Worm (Caenorhabditis elegans) whole organism, L4 larva: Measurements from ENCODE around the gene tmed-1.

ENCODE experiments used
- D1046.2 ChIP-seq: fragments of 200-800 bp; sonication (Bioruptor generic); IDR thresholded peaks from 2 replicates; pipeline ENCODE4 v1.3.6; 2022; ENCODE audit warnings: missing genetic modification characterization, missing compliant biosample characterization
- F10B5.3 ChIP-seq: sonication (generic microtip); optimal IDR thresholded peaks from 2 replicates; lab custom pipeline; 2016; ENCODE audit warnings: mild to moderate bottlenecking, missing genetic modification characterization, missing compliant biosample characterization
- F37D6.2 ChIP-seq: sonication (generic microtip); optimal IDR thresholded peaks from 2 replicates; lab custom pipeline; 2016; ENCODE audit warnings: mild to moderate bottlenecking, missing genetic modification characterization, missing compliant biosample characterization
- F44E2.7 ChIP-seq: fragments of 200-800 bp; sonication (Bioruptor generic); IDR thresholded peaks from 2 replicates; pipeline ENCODE4 v2.1.2; 2022; ENCODE audit warnings: missing genetic modification characterization, missing compliant biosample characterization
- F49E8.2 ChIP-seq: sonication (generic microtip); optimal IDR thresholded peaks from 2 replicates; lab custom pipeline; 2016; ENCODE audit warnings: missing compliant biosample characterization, mild to moderate bottlenecking, missing genetic modification characterization, borderline replicate concordance
- aha-1 ChIP-seq: fragments of 150-350 bp; peaks from one replicate; lab custom pipeline; 2014; ENCODE audit warnings: missing biosample characterization, missing genetic modification characterization
- arid-1 ChIP-seq: fragments of 200-800 bp; sonication (Bioruptor generic); conservative IDR thresholded peaks from 2 replicates; pipeline ENCODE4 v1.3.6; 2022; ENCODE audit warnings: missing genetic modification reagents, missing genetic modification characterization, missing compliant biosample characterization
- ceh-32 ChIP-seq: sonication (generic microtip); optimal IDR thresholded peaks from 2 replicates; lab custom pipeline; 2016; ENCODE audit warnings: mild to moderate bottlenecking, missing genetic modification characterization, missing compliant biosample characterization; ENCODE audit not compliant: poor library complexity
- cey-2 ChIP-seq: sonication (generic microtip); optimal IDR thresholded peaks from 3 replicates; lab custom pipeline; 2017; ENCODE audit warnings: missing genetic modification characterization, mild to moderate bottlenecking, missing compliant biosample characterization, antibody characterized with exemption, borderline replicate concordance; ENCODE audit not compliant: insufficient read depth
- ctbp-1 ChIP-seq: fragments of 200-800 bp; sonication (Bioruptor generic); IDR thresholded peaks from 2 replicates; pipeline ENCODE4 v1.3.6; 2022; ENCODE audit warnings: missing genetic modification reagents, missing genetic modification characterization, missing compliant biosample characterization
- daf-12 ChIP-seq: fragments of 150-350 bp; optimal IDR thresholded peaks from 2 replicates; lab custom pipeline; 2014; ENCODE audit warnings: missing biosample characterization, missing genetic modification reagents, missing genetic modification characterization
- daf-16 ChIP-seq, 3 experiments: sonication (generic microtip); optimal IDR thresholded peaks; 2 replicates each; lab custom pipeline; 2016 to 2017; ENCODE audit warnings: missing genetic modification characterization in 3 of 3, missing genetic modification reagents in 3 of 3, mild to moderate bottlenecking in 2 of 3, missing compliant biosample characterization in 2 of 3, missing biosample characterization in 1 of 3, moderate library complexity in 1 of 3
- daf-19 ChIP-seq: fragments of 200-800 bp; sonication (Bioruptor generic); conservative IDR thresholded peaks from 2 replicates; pipeline ENCODE4 v1.3.6; 2022; ENCODE audit warnings: missing genetic modification characterization, missing compliant biosample characterization
- dmd-6 ChIP-seq: fragments of 200-800 bp; sonication (Bioruptor generic); IDR thresholded peaks from 2 replicates; pipeline ENCODE4 v1.3.6; 2022; ENCODE audit warnings: missing genetic modification reagents, missing genetic modification characterization, missing compliant biosample characterization
- dmd-8 ChIP-seq: fragments of 200-800 bp; sonication (Bioruptor generic); IDR thresholded peaks from 2 replicates; pipeline ENCODE4 v1.3.6; 2022; ENCODE audit warnings: missing genetic modification characterization, missing compliant biosample characterization
- dve-1 ChIP-seq: sonication (generic microtip); optimal IDR thresholded peaks from 2 replicates; lab custom pipeline; 2017; ENCODE audit warnings: antibody characterized with exemption, mild to moderate bottlenecking, missing genetic modification characterization, missing compliant biosample characterization; ENCODE audit not compliant: insufficient read depth
- egl-27 ChIP-seq: sonication (generic microtip); optimal IDR thresholded peaks from 3 replicates; lab custom pipeline; 2017; ENCODE audit warnings: missing biosample characterization, missing genetic modification reagents, missing genetic modification characterization
- egl-43 ChIP-seq: fragments of 200-800 bp; sonication (Bioruptor generic); IDR thresholded peaks from 2 replicates; pipeline ENCODE4 v1.3.6; 2022; ENCODE audit warnings: missing genetic modification reagents, missing genetic modification characterization, missing compliant biosample characterization
- fos-1 ChIP-seq: fragments of 150-350 bp; optimal IDR thresholded peaks from 2 replicates; lab custom pipeline; 2014; ENCODE audit warnings: missing biosample characterization, missing genetic modification characterization
- hif-1 ChIP-seq, 2 experiments: sonication (generic microtip); optimal IDR thresholded peaks; 2 replicates each; lab custom pipeline; 2016 to 2017; ENCODE audit warnings: missing compliant biosample characterization in 2 of 2, missing genetic modification characterization in 2 of 2, missing genetic modification reagents in 2 of 2, missing genotype in 2 of 2, mild to moderate bottlenecking in 1 of 2
- hlh-30 ChIP-seq: sonication (generic microtip); optimal IDR thresholded peaks from 2 replicates; lab custom pipeline; 2017; ENCODE audit warnings: antibody characterized with exemption, mild to moderate bottlenecking, missing genetic modification characterization, missing compliant biosample characterization; ENCODE audit not compliant: insufficient read depth
- lin-1 ChIP-seq: fragments of 200-800 bp; sonication (Bioruptor generic); IDR thresholded peaks from 2 replicates; pipeline ENCODE4 v1.3.6; 2022; ENCODE audit warnings: missing genetic modification reagents, missing genetic modification characterization, missing compliant biosample characterization
- lin-13 ChIP-seq: fragments of 150-350 bp; optimal IDR thresholded peaks from 2 replicates; lab custom pipeline; 2014; ENCODE audit warnings: missing biosample characterization, missing genetic modification reagents, missing genetic modification characterization
- lin-29 ChIP-seq: fragments of 200-800 bp; sonication (Bioruptor generic); IDR thresholded peaks from 2 replicates; pipeline ENCODE4 v1.3.6; 2022; ENCODE audit warnings: missing genetic modification reagents, missing genetic modification characterization, missing compliant biosample characterization
- lin-38 ChIP-seq: fragments of 200-800 bp; sonication (Bioruptor generic); IDR thresholded peaks from 2 replicates; pipeline ENCODE4 v1.3.6; 2022; ENCODE audit warnings: missing genetic modification reagents, missing genetic modification characterization, missing compliant biosample characterization
- madf-5 ChIP-seq, 2 experiments: fragments of 200-800 bp; sonication (Bioruptor generic); IDR thresholded peaks; 2 replicates each; pipeline ENCODE4 v1.3.6; 2022; ENCODE audit warnings: missing compliant biosample characterization in 2 of 2, missing genetic modification characterization in 2 of 2
- mep-1 ChIP-seq: fragments of 150-350 bp; sonication (generic microtip); optimal IDR thresholded peaks from 3 replicates; lab custom pipeline; 2014; ENCODE audit warnings: missing biosample characterization, missing genetic modification characterization
- mes-2 ChIP-seq: sonication (generic microtip); optimal IDR thresholded peaks from 2 replicates; lab custom pipeline; 2016; ENCODE audit warnings: missing genotype, mild to moderate bottlenecking, missing genetic modification characterization, missing compliant biosample characterization; ENCODE audit not compliant: poor library complexity, severe bottlenecking
- nhr-10 ChIP-seq: fragments of 150-350 bp; optimal IDR thresholded peaks from 2 replicates; lab custom pipeline; 2014; ENCODE audit warnings: missing biosample characterization, missing genetic modification characterization
- nhr-102 ChIP-seq: sonication (generic microtip); optimal IDR thresholded peaks from 2 replicates; lab custom pipeline; 2016; ENCODE audit warnings: mild to moderate bottlenecking, missing genetic modification characterization, moderate library complexity, missing compliant biosample characterization
- nhr-11 ChIP-seq: fragments of 150-350 bp; optimal IDR thresholded peaks from 2 replicates; lab custom pipeline; 2014; ENCODE audit warnings: missing biosample characterization, missing genetic modification characterization
- nhr-111 ChIP-seq: fragments of 200-800 bp; sonication (Bioruptor generic); optimal IDR thresholded peaks from 2 replicates; lab custom pipeline; 2018; ENCODE audit warnings: mild to moderate bottlenecking, missing genetic modification characterization, missing compliant biosample characterization
- nhr-25 ChIP-seq: sonication (generic microtip); optimal IDR thresholded peaks from 2 replicates; lab custom pipeline; 2017; ENCODE audit warnings: missing genetic modification characterization, mild to moderate bottlenecking, missing compliant biosample characterization, antibody characterized with exemption, moderate library complexity, borderline replicate concordance; ENCODE audit not compliant: insufficient read depth
- nhr-28 ChIP-seq: fragments of 150-350 bp; optimal IDR thresholded peaks from 2 replicates; lab custom pipeline; 2014; ENCODE audit warnings: missing biosample characterization, missing genetic modification characterization
- nhr-41 ChIP-seq: fragments of 200-800 bp; sonication (Bioruptor generic); IDR thresholded peaks from 2 replicates; pipeline ENCODE4 v1.3.6; 2022; ENCODE audit warnings: missing genetic modification reagents, missing genetic modification characterization, missing compliant biosample characterization
- nhr-6 ChIP-seq: fragments of 150-350 bp; optimal IDR thresholded peaks from 2 replicates; lab custom pipeline; 2014; ENCODE audit warnings: missing biosample characterization, missing genetic modification characterization
- nhr-76 ChIP-seq: fragments of 150-350 bp; optimal IDR thresholded peaks from 2 replicates; lab custom pipeline; 2014; ENCODE audit warnings: missing biosample characterization, missing genetic modification characterization
- pqm-1 ChIP-seq: sonication (generic microtip); optimal IDR thresholded peaks from 2 replicates; lab custom pipeline; 2017; ENCODE audit warnings: missing biosample characterization, missing genetic modification characterization
- set-16 ChIP-seq: fragments of 200-800 bp; sonication (Bioruptor generic); IDR thresholded peaks from 2 replicates; pipeline ENCODE4 v1.3.6; 2022; ENCODE audit warnings: missing genetic modification reagents, missing genetic modification characterization, missing compliant biosample characterization
- skn-1 ChIP-seq: fragments of 150-350 bp; optimal IDR thresholded peaks from 2 replicates; lab custom pipeline; 2014; ENCODE audit warnings: missing biosample characterization, missing genetic modification characterization
- snpc-1.2 ChIP-seq: fragments of 200-800 bp; sonication (Bioruptor generic); IDR thresholded peaks from 2 replicates; pipeline ENCODE4 v1.3.6; 2022; ENCODE audit warnings: missing genetic modification reagents, missing genetic modification characterization, missing compliant biosample characterization
- snpc-4 ChIP-seq: fragments of 150-350 bp; optimal IDR thresholded peaks from 2 replicates; lab custom pipeline; 2014; ENCODE audit warnings: missing biosample characterization, missing genetic modification characterization
- spr-3 ChIP-seq: fragments of 200-800 bp; sonication (Bioruptor generic); optimal IDR thresholded peaks from 2 replicates; lab custom pipeline; 2018; ENCODE audit warnings: mild to moderate bottlenecking, missing genetic modification characterization, missing compliant biosample characterization
- tag-97 ChIP-seq: fragments of 200-800 bp; sonication (Bioruptor generic); IDR thresholded peaks from 2 replicates; pipeline ENCODE4 v1.3.6; 2022; ENCODE audit warnings: missing genetic modification characterization, missing compliant biosample characterization
- unc-39 ChIP-seq: sonication (generic microtip); optimal IDR thresholded peaks from 2 replicates; lab custom pipeline; 2017; ENCODE audit warnings: missing biosample characterization, missing genetic modification characterization
- unc-62 ChIP-seq, 3 experiments: fragments of 150-350 bp in 1 of 3; sonication (generic microtip); optimal IDR thresholded peaks in 2 of 3; peaks in 1 of 3; 1 replicate in 1 of 3; 2 replicates in 2 of 3; lab custom pipeline; 2014 to 2017; ENCODE audit warnings: missing biosample characterization in 3 of 3, missing genetic modification characterization in 3 of 3, missing genetic modification reagents in 3 of 3, missing genotype in 1 of 3
- vab-7 ChIP-seq: fragments of 200-800 bp; sonication (Bioruptor generic); IDR thresholded peaks from 2 replicates; pipeline ENCODE4 v1.3.6; 2022; ENCODE audit warnings: missing genetic modification reagents, missing genetic modification characterization, missing compliant biosample characterization
- zfp-2 ChIP-seq: sonication (generic microtip); optimal IDR thresholded peaks from 2 replicates; lab custom pipeline; 2016; ENCODE audit warnings: mild to moderate bottlenecking, missing genetic modification characterization, missing compliant biosample characterization
- zip-2 ChIP-seq: fragments of 150-350 bp; optimal IDR thresholded peaks from 2 replicates; lab custom pipeline; 2014; ENCODE audit warnings: missing biosample characterization, missing genetic modification characterization
- ztf-11 ChIP-seq: fragments of 150-350 bp; optimal IDR thresholded peaks from 2 replicates; lab custom pipeline; 2014; ENCODE audit warnings: missing biosample characterization, missing genetic modification characterization

The tmed-1 gene

ce11 chrIV:12036924-12037323, 41.0 kb downstream of the tmed-1 start (continued):
- TF ChIP-seq ztf-11 (tag; lab: Kevin White, UChicago) = no peak
- no peak for TF ChIP-seq F10B5.3 (tag; lab: Kevin White, UChicago)
- no peak for TF ChIP-seq egl-43
- TF ChIP-seq ceh-32 (tag; lab: Kevin White, UChicago) = no peak
- TF ChIP-seq spr-3 = no peak
- no peak for TF ChIP-seq F37D6.2
- TF ChIP-seq daf-16 (GFP tag; optimal IDR thresholded peaks at IDR 0.05; lab: Kevin White, UChicago) = no peak
- peak; percentile 43 for TF ChIP-seq daf-16 (tag; optimal IDR thresholded peaks at IDR 0.05; lab: Kevin White, UChicago)
- no peak for TF ChIP-seq tag-97 (GFP tag; lab: Robert Waterston, UW)
- TF ChIP-seq hlh-30 (tag; lab: Kevin White, UChicago) = peak; percentile 5
- TF ChIP-seq lin-13 (GFP tag; lab: Kevin White, UChicago) = no peak
- no peak for TF ChIP-seq cey-2 (tag; lab: Kevin White, UChicago)
- no peak for TF ChIP-seq nhr-11
- TF ChIP-seq nhr-28 (tag; lab: Kevin White, UChicago) = no peak
- TF ChIP-seq mes-2 (tag; lab: Kevin White, UChicago) = peak; percentile 23
- peak; percentile 38 for TF ChIP-seq nhr-102 (tag; lab: Kevin White, UChicago)
- TF ChIP-seq nhr-6 (tag; lab: Kevin White, UChicago) = no peak
- TF ChIP-seq mep-1 (tag; lab: Kevin White, UChicago) = peak; percentile 73
- no peak for TF ChIP-seq nhr-111 (GFP tag; lab: Kevin White, UChicago)
- TF ChIP-seq zfp-2 = no peak
- no peak for TF ChIP-seq F49E8.2 (tag; lab: Kevin White, UChicago)
- no peak for TF ChIP-seq hif-1 (tag; optimal IDR thresholded peaks at IDR 0.05; lab: Kevin White, UChicago)
- no peak for TF ChIP-seq D1046.2
- no peak for TF ChIP-seq vab-7
- no peak for TF ChIP-seq daf-12 (tag; lab: Kevin White, UChicago)
- no peak for TF ChIP-seq skn-1 (tag; lab: Kevin White, UChicago)
- no peak for TF ChIP-seq unc-62 (GFP tag; optimal IDR thresholded peaks at IDR 0.05 in 1 of 2; lab: Kevin White, UChicago)
- no peak for TF ChIP-seq unc-62 (tag; optimal IDR thresholded peaks at IDR 0.05; lab: Kevin White, UChicago)
- TF ChIP-seq set-16 (GFP tag; lab: Robert Waterston, UW) = no peak
- no peak for TF ChIP-seq pqm-1
- no peak for TF ChIP-seq lin-1 (GFP tag; lab: Robert Waterston, UW)
- TF ChIP-seq nhr-76 = no peak
- no peak for TF ChIP-seq egl-27 (tag; lab: Kevin White, UChicago)
- no peak for TF ChIP-seq unc-39 (tag; lab: Kevin White, UChicago)
- no peak for TF ChIP-seq ctbp-1 (GFP tag; lab: Robert Waterston, UW)
- TF ChIP-seq lin-38 (GFP tag; lab: Robert Waterston, UW) = peak; percentile 32; the same call in 1 of the 2 replicates
- no peak for TF ChIP-seq aha-1 (tag; lab: Kevin White, UChicago)
- TF ChIP-seq dmd-8 (GFP tag; lab: Robert Waterston, UW) = no peak
- no peak for TF ChIP-seq snpc-4 (tag; lab: Kevin White, UChicago)
- no peak for TF ChIP-seq snpc-1.2
- TF ChIP-seq dmd-6 (GFP tag; lab: Robert Waterston, UW) = no peak
- peak; percentile 26 for TF ChIP-seq dve-1 (tag; lab: Kevin White, UChicago)
- TF ChIP-seq nhr-25 (tag; lab: Kevin White, UChicago) = no peak
- TF ChIP-seq lin-29 (GFP tag; lab: Robert Waterston, UW) = no peak
- TF ChIP-seq fos-1 (tag; lab: Kevin White, UChicago) = no peak
- 0 out of 4 replicates have a peak, but pooled peaks of 1 of the 2 experiments have one; percentile 12 for TF ChIP-seq madf-5 (GFP tag; IDR thresholded peaks at IDR 0.05; lab: Robert Waterston, UW)
- TF ChIP-seq nhr-10 = no peak
- no peak for TF ChIP-seq nhr-41
- no peak for TF ChIP-seq daf-19 (GFP tag; lab: Robert Waterston, UW)
- TF ChIP-seq arid-1 (GFP tag; lab: Robert Waterston, UW) = peak; percentile 49; the same call in 1 of the 2 replicates
- TF ChIP-seq F44E2.7 (GFP tag; lab: Robert Waterston, UW) = no peak
- no peak for TF ChIP-seq zip-2 (tag; lab: Kevin White, UChicago)
